Worm (Caenorhabditis elegans) whole organism, early embryonic: ENCODE data around the gene F59A6.2.

Source experiments
- B0310.2 ChIP-seq: sonication (generic microtip); optimal IDR thresholded peaks from 2 replicates; lab custom pipeline; 2016; ENCODE audit warnings: mild to moderate bottlenecking, missing genetic modification characterization, missing compliant biosample characterization
- F13C5.2 ChIP-seq: sonication (generic microtip); optimal IDR thresholded peaks from 2 replicates; lab custom pipeline; 2017; ENCODE audit warnings: mild to moderate bottlenecking, missing genetic modification characterization, inconsistent platforms, missing compliant biosample characterization
- ama-1 ChIP-seq: fragments of 150-350 bp; optimal IDR thresholded peaks from 2 replicates; lab custom pipeline; 2014
- ceh-13 ChIP-seq: fragments of 200-800 bp; sonication (Bioruptor generic); optimal IDR thresholded peaks from 2 replicates; lab custom pipeline; 2018; ENCODE audit warnings: mild to moderate bottlenecking, missing genetic modification characterization, missing compliant biosample characterization
- ceh-36 ChIP-seq: sonication (generic microtip); optimal IDR thresholded peaks from 2 replicates; lab custom pipeline; 2016; ENCODE audit warnings: missing genetic modification characterization, inconsistent platforms, missing compliant biosample characterization
- flt-1 ChIP-seq: fragments of 200-800 bp; sonication (Bioruptor generic); IDR thresholded peaks from 2 replicates; pipeline ENCODE4 v1.3.6; 2022; ENCODE audit warnings: missing genetic modification characterization, missing compliant biosample characterization
- pes-1 ChIP-seq: fragments of 200-800 bp; sonication (Bioruptor generic); IDR thresholded peaks from 2 replicates; pipeline ENCODE4 v1.3.6; 2022; ENCODE audit warnings: missing genetic modification reagents, missing genetic modification characterization, missing compliant biosample characterization
- scrt-1 ChIP-seq: fragments of 200-800 bp; sonication (Bioruptor generic); IDR thresholded peaks from 2 replicates; pipeline ENCODE4 v1.3.6; 2022; ENCODE audit warnings: missing genetic modification characterization, missing compliant biosample characterization
- sea-1 ChIP-seq: fragments of 200-800 bp; sonication (Bioruptor generic); conservative IDR thresholded peaks from 2 replicates; pipeline ENCODE4 v1.3.6; 2022; ENCODE audit warnings: missing genetic modification characterization, missing compliant biosample characterization
- tra-4 ChIP-seq: sonication (generic microtip); optimal IDR thresholded peaks from 2 replicates; lab custom pipeline; 2017; ENCODE audit warnings: missing genetic modification characterization, missing compliant biosample characterization

- TF ChIP-seq F13C5.2 (tag; lab: Kevin White, UChicago) (no peak), scrt-1 (no peak), ama-1 (no peak), ceh-36 (tag; lab: Kevin White, UChicago) (no peak), ceh-13 (GFP tag; lab: Kevin White, UChicago) (no peak), tra-4 (tag; lab: Kevin White, UChicago) (no peak), pes-1 (GFP tag; lab: Robert Waterston, UW) (no peak), B0310.2 (tag; lab: Kevin White, UChicago) (no peak), flt-1 (GFP tag; lab: Robert Waterston, UW) (no peak), sea-1 (GFP tag; lab: Robert Waterston, UW) (no peak)
Observed at ce11 chrII:5050776-5051175, 36.3 kb downstream of the F59A6.2 start.
